Worm (Caenorhabditis elegans) whole organism, midembryonic: Measurements from ENCODE around the gene tiar-2.

Experiments
- T22C8.4 ChIP-seq: fragments of 200-800 bp; sonication (Bioruptor generic); IDR thresholded peaks from 2 replicates; pipeline ENCODE4 v1.3.6; 2022; ENCODE audit warnings: missing genetic modification characterization, missing compliant biosample characterization
- cog-1 ChIP-seq: sonication (generic microtip); optimal IDR thresholded peaks from 2 replicates; lab custom pipeline; 2016; ENCODE audit warnings: missing genetic modification characterization, missing compliant biosample characterization
- flt-1 ChIP-seq: fragments of 200-800 bp; sonication (Bioruptor generic); IDR thresholded peaks from 2 replicates; pipeline ENCODE4 v1.3.6; 2022; ENCODE audit warnings: missing genetic modification characterization, missing compliant biosample characterization
- klf-2 ChIP-seq: fragments of 200-800 bp; sonication (Bioruptor generic); conservative IDR thresholded peaks from 2 replicates; pipeline ENCODE4 v1.3.6; 2022; ENCODE audit warnings: missing genetic modification reagents, missing genetic modification characterization, missing compliant biosample characterization
- med-1 ChIP-seq: sonication (generic microtip); optimal IDR thresholded peaks from 2 replicates; lab custom pipeline; 2017; ENCODE audit warnings: missing genetic modification characterization, mild to moderate bottlenecking, missing compliant biosample characterization, antibody characterized with exemption, missing genetic modification reagents; ENCODE audit not compliant: insufficient read depth
- ref-1 ChIP-seq: fragments of 200-800 bp; sonication (Bioruptor generic); conservative IDR thresholded peaks from 2 replicates; pipeline ENCODE4 v1.3.6; 2022; ENCODE audit warnings: missing genetic modification reagents, missing genetic modification characterization, missing compliant biosample characterization
- tab-1 ChIP-seq: fragments of 200-800 bp; sonication (Bioruptor generic); IDR thresholded peaks from 2 replicates; pipeline ENCODE4 v1.3.6; 2022; ENCODE audit warnings: missing genetic modification characterization, missing compliant biosample characterization
- ztf-23 ChIP-seq: fragments of 200-800 bp; sonication (Bioruptor generic); IDR thresholded peaks from 2 replicates; pipeline ENCODE4 v1.3.6; 2022; ENCODE audit warnings: missing genetic modification reagents, missing genetic modification characterization, missing compliant biosample characterization
- ztf-29 ChIP-seq: fragments of 200-800 bp; sonication (Bioruptor generic); IDR thresholded peaks from 2 replicates; pipeline ENCODE4 v1.3.6; 2022; ENCODE audit warnings: missing genetic modification reagents, missing genetic modification characterization, missing compliant biosample characterization

ce11 chrII:12818488-12818887 is 50.0 kb downstream of the tiar-2 start, which contains the start of gene Y46G5A.22:
- TF ChIP-seq med-1 (GFP tag; lab: Kevin White, UChicago), result no peak
- no peak for TF ChIP-seq flt-1 (GFP tag; lab: Robert Waterston, UW)
- TF ChIP-seq T22C8.4 (GFP tag; lab: Robert Waterston, UW), result no peak
- no peak for TF ChIP-seq ztf-29
- TF ChIP-seq ref-1 (GFP tag; lab: Robert Waterston, UW), result no peak
- TF ChIP-seq tab-1 (GFP tag; lab: Robert Waterston, UW), result no peak
- TF ChIP-seq klf-2 (GFP tag; lab: Robert Waterston, UW), result no peak
- TF ChIP-seq cog-1 (tag; lab: Kevin White, UChicago), result no peak
- no peak for TF ChIP-seq ztf-23 (GFP tag; lab: Robert Waterston, UW)
